Fruit fly (Drosophila melanogaster): Measurements from ENCODE around the gene twe.
A peak's percentile ranks its signal among the peaks of the same experiment; 100 is the strongest.

Gene twe

DNA sequence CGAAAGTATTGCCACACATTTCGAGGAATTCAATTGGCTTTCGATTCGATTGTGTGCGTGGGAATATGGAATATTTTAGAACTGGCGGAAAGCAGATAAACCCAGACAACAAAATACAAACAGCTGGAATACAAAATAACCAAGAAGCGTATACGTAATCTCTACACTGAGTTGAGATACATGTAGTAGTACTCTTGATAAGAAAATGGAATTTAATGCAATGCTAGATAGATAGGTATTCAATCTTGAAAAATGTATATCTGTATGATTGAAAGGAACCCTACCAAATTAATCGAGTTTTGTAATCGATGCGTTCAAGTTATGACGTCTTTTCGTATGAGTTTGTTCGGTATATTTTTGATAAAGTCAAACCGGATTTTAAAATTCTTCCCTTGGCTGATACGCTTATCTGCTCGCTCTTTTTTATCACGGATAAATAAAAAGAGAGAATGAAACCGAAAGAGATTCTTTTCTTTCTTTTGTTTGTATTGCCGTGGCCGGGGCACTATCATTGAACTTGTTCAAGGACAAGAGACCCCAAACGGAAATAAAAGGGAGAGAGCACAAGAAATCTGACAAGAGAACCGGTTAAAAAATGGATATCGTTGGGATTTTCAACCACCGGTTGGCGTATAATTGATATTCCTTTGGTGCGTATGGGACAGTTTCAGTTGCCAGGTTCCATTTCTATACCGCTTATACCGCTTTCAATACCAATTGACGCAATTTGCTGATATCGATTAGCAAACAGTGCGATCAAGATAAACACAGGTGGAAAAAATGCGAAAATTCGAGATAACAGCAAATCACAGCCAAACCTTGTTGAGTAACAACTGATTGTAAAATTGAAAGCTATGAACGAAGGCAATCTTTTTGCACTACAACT is 6.2 kb downstream of the twe start:
- TF ChIP-seq woc (GFP tag; optimal IDR thresholded peaks at IDR 0.05) (no peak), GATAd (GFP tag; optimal IDR thresholded peaks at IDR 0.05) (no peak), Dfd (GFP tag; optimal IDR thresholded peaks at IDR 0.05) (no peak), foxo (GFP tag; optimal IDR thresholded peaks at IDR 0.05) (no peak), CG9705 (GFP tag; optimal IDR thresholded peaks at IDR 0.05) (no peak), N (GFP tag; optimal IDR thresholded peaks at IDR 0.05) (no peak), Dif (GFP tag; optimal IDR thresholded peaks at IDR 0.05; ENCODE audit: partially characterized antibody) (no peak), pan (optimal IDR thresholded peaks at IDR 0.05) (no peak), Hr78 (GFP tag; optimal IDR thresholded peaks at IDR 0.05) (no peak), ey (GFP tag; optimal IDR thresholded peaks at IDR 0.05) (no peak), h (GFP tag; optimal IDR thresholded peaks at IDR 0.05) (peak; percentile 1), Hr83 (GFP tag; optimal IDR thresholded peaks at IDR 0.05; ENCODE audit: poor library complexity, severe bottlenecking) (peak; percentile 50), jim (GFP tag; optimal IDR thresholded peaks at IDR 0.05) (no peak), brk (GFP tag; optimal IDR thresholded peaks at IDR 0.05) (no peak), rgr (GFP tag; optimal IDR thresholded peaks at IDR 0.05) (no peak), Myc (optimal IDR thresholded peaks at IDR 0.05) (no peak), CrebA (GFP tag; optimal IDR thresholded peaks at IDR 0.05; ENCODE audit: borderline replicate concordance) (no peak), psq (GFP tag; optimal IDR thresholded peaks at IDR 0.05) (peak; percentile 53), dmrt93B (GFP tag; optimal IDR thresholded peaks at IDR 0.05) (no peak), Abd-B (GFP tag; optimal IDR thresholded peaks at IDR 0.05) (no peak), fru (GFP tag; optimal IDR thresholded peaks at IDR 0.05) (no peak), sage (GFP tag; optimal IDR thresholded peaks at IDR 0.05) (no peak), sv (GFP tag; optimal IDR thresholded peaks at IDR 0.05) (no peak), usp (GFP tag; optimal IDR thresholded peaks at IDR 0.05) (no peak), Hnf4 (GFP tag; optimal IDR thresholded peaks at IDR 0.05) (no peak), Rel (GFP tag; optimal IDR thresholded peaks at IDR 0.05) (no peak), Rel (tag; optimal IDR thresholded peaks at IDR 0.05) (no peak), tai (GFP tag; optimal IDR thresholded peaks at IDR 0.05) (no peak), br (GFP tag; optimal IDR thresholded peaks at IDR 0.05) (no peak), HLH106 (tag; optimal IDR thresholded peaks at IDR 0.05) (peak; percentile 2), OdsH (GFP tag; optimal IDR thresholded peaks at IDR 0.05) (peak; percentile 6), Vsx2 (GFP tag; optimal IDR thresholded peaks at IDR 0.05; ENCODE audit: partially characterized antibody) (no peak)

DNA sequence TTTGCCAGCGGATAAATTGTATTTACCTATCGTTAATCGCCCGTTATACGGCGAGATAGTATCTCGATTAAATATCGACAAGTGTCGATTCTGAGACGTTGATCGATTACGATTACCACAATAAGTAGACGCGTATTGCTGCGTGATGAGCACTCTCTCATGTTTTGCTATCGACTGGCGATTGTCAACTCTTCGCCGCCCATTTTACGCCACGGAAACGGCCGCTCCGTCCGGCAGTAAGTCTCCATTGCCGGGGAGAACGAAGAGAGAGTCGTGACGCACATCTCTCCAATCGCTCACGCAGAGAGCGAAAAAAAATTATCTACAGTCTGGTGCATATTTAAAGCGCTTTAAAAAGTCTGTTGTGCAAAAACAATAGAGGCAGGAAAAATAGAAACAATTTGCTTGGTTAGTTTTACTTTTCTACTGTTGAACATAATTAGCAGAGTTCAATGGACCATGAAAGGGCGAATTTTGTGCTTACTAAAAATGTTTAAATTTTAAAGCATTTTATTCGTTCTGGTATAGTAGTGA is 10.0 kb downstream of the twe start, which contains the start of gene CG46309:
Gene CG46309, minus strand, starts transcription at position 191 of the 534 bp plus-strand sequence.
- no peak for TF ChIP-seq HLH106 (tag; optimal IDR thresholded peaks at IDR 0.05)
- peak; percentile 42 for TF ChIP-seq woc (GFP tag; optimal IDR thresholded peaks at IDR 0.05)
- peak; percentile 49 for TF ChIP-seq br (GFP tag; optimal IDR thresholded peaks at IDR 0.05)
- TF ChIP-seq fru (GFP tag; optimal IDR thresholded peaks at IDR 0.05) = peak; percentile 85
- TF ChIP-seq Vsx2 (GFP tag; optimal IDR thresholded peaks at IDR 0.05; ENCODE audit: partially characterized antibody) = no peak
- TF ChIP-seq Hnf4 (GFP tag; optimal IDR thresholded peaks at IDR 0.05) = peak; percentile 23
- no peak for TF ChIP-seq Myc (optimal IDR thresholded peaks at IDR 0.05)
- peak; percentile 19 for TF ChIP-seq sv (GFP tag; optimal IDR thresholded peaks at IDR 0.05)
- TF ChIP-seq h (GFP tag; optimal IDR thresholded peaks at IDR 0.05) = peak; percentile 54
- TF ChIP-seq ey (GFP tag; optimal IDR thresholded peaks at IDR 0.05) = peak; percentile 60
- peak; percentile 43 to 77 for TF ChIP-seq dl (GFP tag; optimal IDR thresholded peaks at IDR 0.05; ENCODE audit: insufficient read depth in 1 of 2, partially characterized antibody in 2 of 2)
- TF ChIP-seq foxo (GFP tag; optimal IDR thresholded peaks at IDR 0.05) = peak in 1 of 2 experiments; percentile 49
- TF ChIP-seq Jra (GFP tag; optimal IDR thresholded peaks at IDR 0.05) = no peak
- TF ChIP-seq N (GFP tag; optimal IDR thresholded peaks at IDR 0.05) = no peak
- no peak for TF ChIP-seq Hr78 (GFP tag; optimal IDR thresholded peaks at IDR 0.05)
- peak; percentile 82 for TF ChIP-seq Dif (GFP tag; optimal IDR thresholded peaks at IDR 0.05; ENCODE audit: partially characterized antibody)
- no peak for TF ChIP-seq Abd-B (GFP tag; optimal IDR thresholded peaks at IDR 0.05)
- TF ChIP-seq psq (GFP tag; optimal IDR thresholded peaks at IDR 0.05) = peak; percentile 31
- peak; percentile 40 for TF ChIP-seq rgr (GFP tag; optimal IDR thresholded peaks at IDR 0.05)
- TF ChIP-seq OdsH (GFP tag; optimal IDR thresholded peaks at IDR 0.05) = peak; percentile 33

DNA sequence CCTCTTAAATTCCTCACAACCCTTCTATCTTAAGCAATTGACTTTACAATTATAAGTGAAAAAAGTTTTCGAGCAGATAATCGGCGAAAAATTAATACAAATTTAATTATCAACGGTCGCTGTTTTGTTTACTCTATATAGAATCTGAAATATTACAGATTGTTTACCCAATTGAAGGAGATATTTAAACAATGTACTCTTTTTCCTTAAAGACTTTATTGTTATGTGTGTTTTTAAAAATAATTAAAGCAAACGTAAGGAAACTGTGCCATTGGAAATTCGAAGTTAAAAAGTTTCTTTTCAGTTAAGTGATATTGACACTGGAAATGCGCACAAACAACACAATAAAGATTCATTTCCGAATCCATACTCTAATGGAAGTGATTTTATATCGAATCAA is 20.0 kb downstream of the twe start, which contains the start of gene CG42818:
Gene CG42818, plus strand, starts transcription at position 301 of the 400 bp plus-strand sequence.
- no peak for TF ChIP-seq Vsx2 (GFP tag; optimal IDR thresholded peaks at IDR 0.05; ENCODE audit: partially characterized antibody)
- TF ChIP-seq br (GFP tag; optimal IDR thresholded peaks at IDR 0.05) = no peak
- no peak for TF ChIP-seq Jra (GFP tag; optimal IDR thresholded peaks at IDR 0.05)
- TF ChIP-seq h (GFP tag; optimal IDR thresholded peaks at IDR 0.05) = no peak
- TF ChIP-seq N (GFP tag; optimal IDR thresholded peaks at IDR 0.05) = no peak
- TF ChIP-seq Rel (GFP tag; optimal IDR thresholded peaks at IDR 0.05) = no peak
- TF ChIP-seq Rel (tag; optimal IDR thresholded peaks at IDR 0.05) = no peak
- no peak for TF ChIP-seq CG9705 (GFP tag; optimal IDR thresholded peaks at IDR 0.05)
